Fruit fly (Drosophila melanogaster) whole organism, embryonic: ENCODE measurements around the gene His3.3A.
A peak's percentile ranks its signal among the peaks of the same experiment; 100 is the strongest.

Experiments
- CG10267 ChIP-seq: fragments of 200-800 bp; sonication (Bioruptor generic); optimal IDR thresholded peaks from 2 replicates; lab custom pipeline; 2018; ENCODE audit warnings: missing biosample characterization, mild to moderate bottlenecking, missing genetic modification characterization, moderate library complexity
- CG10565 ChIP-seq: fragments of 200-800 bp; sonication (Bioruptor generic); optimal IDR thresholded peaks from 3 replicates; lab custom pipeline; 2016; ENCODE audit warnings: missing biosample characterization, mild to moderate bottlenecking, missing genetic modification characterization
- CG10959 ChIP-seq: fragments of 200-800 bp; sonication (Bioruptor generic); IDR thresholded peaks from 2 replicates; pipeline ENCODE4 v1.3.6; 2022; ENCODE audit warnings: missing biosample characterization, missing genetic modification characterization
- CG11093 ChIP-seq: fragments of 200-800 bp; sonication (Bioruptor generic); IDR thresholded peaks from 3 replicates; pipeline ENCODE4 v1.3.6; 2022; ENCODE audit warnings: missing biosample characterization, missing genetic modification characterization
- CG11696 ChIP-seq: fragments of 200-800 bp; sonication (Bioruptor generic); IDR thresholded peaks from 2 replicates; pipeline ENCODE4 v1.3.6; 2022; ENCODE audit warnings: missing biosample characterization, missing genetic modification characterization
- CG1233 ChIP-seq: fragments of 200-800 bp; sonication (Bioruptor generic); optimal IDR thresholded peaks from 4 replicates; lab custom pipeline; 2018; ENCODE audit warnings: missing biosample characterization, mild to moderate bottlenecking, missing genetic modification characterization
- CG13624 ChIP-seq: fragments of 200-800 bp; sonication (Bioruptor generic); optimal IDR thresholded peaks from 2 replicates; lab custom pipeline; 2016; ENCODE audit warnings: missing biosample characterization, missing genetic modification characterization
- CG15696 ChIP-seq: fragments of 200-800 bp; sonication (Bioruptor generic); optimal IDR thresholded peaks from 2 replicates; lab custom pipeline; 2019; ENCODE audit warnings: missing biosample characterization, mild to moderate bottlenecking, missing genetic modification characterization, moderate library complexity
- CG16779 ChIP-seq: fragments of 200-800 bp; sonication (Bioruptor generic); IDR thresholded peaks from 2 replicates; pipeline ENCODE4 v1.3.6; 2022; ENCODE audit warnings: missing biosample characterization, missing genetic modification characterization
- CG17912 ChIP-seq: fragments of 200-800 bp; sonication (Bioruptor generic); optimal IDR thresholded peaks from 2 replicates; lab custom pipeline; 2018; ENCODE audit warnings: missing biosample characterization, mild to moderate bottlenecking, missing genetic modification characterization
- CG18011 ChIP-seq: fragments of 200-800 bp; sonication (Bioruptor generic); optimal IDR thresholded peaks from 2 replicates; lab custom pipeline; 2017; ENCODE audit warnings: missing biosample characterization, missing genetic modification characterization, mild to moderate bottlenecking, moderate library complexity, missing genotype
- CG2199 ChIP-seq: fragments of 200-800 bp; sonication (Bioruptor generic); IDR thresholded peaks from 3 replicates; pipeline ENCODE4 v1.3.6; 2022; ENCODE audit warnings: missing biosample characterization, missing genetic modification characterization
- CG30403 ChIP-seq: fragments of 200-800 bp; sonication (Bioruptor generic); optimal IDR thresholded peaks from 3 replicates; lab custom pipeline; 2016; ENCODE audit warnings: missing biosample characterization, missing genetic modification characterization
- CG31388 ChIP-seq: fragments of 200-800 bp; sonication (Bioruptor generic); optimal IDR thresholded peaks from 2 replicates; lab custom pipeline; 2016; ENCODE audit warnings: missing biosample characterization, missing genetic modification characterization
- CG33557 ChIP-seq: fragments of 200-800 bp; sonication (Bioruptor generic); optimal IDR thresholded peaks from 2 replicates; lab custom pipeline; 2019; ENCODE audit warnings: missing biosample characterization, mild to moderate bottlenecking, missing genetic modification characterization, moderate library complexity
- CG42726 ChIP-seq: fragments of 200-800 bp; sonication (Bioruptor generic); IDR thresholded peaks from 2 replicates; pipeline ENCODE4 v1.3.6; 2022; ENCODE audit warnings: missing biosample characterization, missing genetic modification characterization; ENCODE audit not compliant: partially characterized antibody
- CG5180 ChIP-seq: fragments of 200-800 bp; sonication (Bioruptor generic); optimal IDR thresholded peaks from 3 replicates; lab custom pipeline; 2017; ENCODE audit warnings: missing biosample characterization, missing genetic modification characterization, mild to moderate bottlenecking, moderate library complexity, missing genetic modification reagents
- CG5953 ChIP-seq: fragments of 200-800 bp; sonication (Bioruptor generic); IDR thresholded peaks from 2 replicates; pipeline ENCODE4 v1.3.6; 2022; ENCODE audit warnings: missing biosample characterization, missing genetic modification characterization
- CG8944 ChIP-seq: fragments of 200-800 bp; sonication (Bioruptor generic); optimal IDR thresholded peaks from 3 replicates; lab custom pipeline; 2016; ENCODE audit warnings: missing biosample characterization, missing genetic modification characterization
- CTCF ChIP-seq: fragments of 200-800 bp; sonication (Bioruptor generic); optimal IDR thresholded peaks from 2 replicates; lab custom pipeline; 2017; ENCODE audit warnings: missing biosample characterization, mild to moderate bottlenecking, missing genetic modification characterization, moderate library complexity
- Gsc ChIP-seq: fragments of 200-800 bp; sonication (Bioruptor generic); IDR thresholded peaks from 2 replicates; pipeline ENCODE4 v1.3.6; 2022; ENCODE audit warnings: missing biosample characterization, missing genetic modification characterization
- HLHmδ ChIP-seq: fragments of 200-800 bp; sonication (Bioruptor generic); optimal IDR thresholded peaks from 2 replicates; lab custom pipeline; 2018; ENCODE audit warnings: missing biosample characterization, mild to moderate bottlenecking, missing genetic modification characterization, moderate library complexity
- HmgZ ChIP-seq: fragments of 200-800 bp; sonication (Bioruptor generic); optimal IDR thresholded peaks from 2 replicates; lab custom pipeline; 2018; ENCODE audit warnings: missing biosample characterization, mild to moderate bottlenecking, missing genetic modification characterization
- MBD-R2 ChIP-seq: fragments of 200-800 bp; sonication (Bioruptor generic); IDR thresholded peaks from 2 replicates; pipeline ENCODE4 v1.3.6; 2022; ENCODE audit warnings: missing biosample characterization, missing genetic modification characterization
- NC2β ChIP-seq: fragments of 200-800 bp; sonication (Bioruptor generic); optimal IDR thresholded peaks from 2 replicates; lab custom pipeline; 2016; ENCODE audit warnings: missing biosample characterization, missing genetic modification characterization
- NfI ChIP-seq: fragments of 200-800 bp; sonication (Bioruptor generic); optimal IDR thresholded peaks from 3 replicates; lab custom pipeline; 2018; ENCODE audit warnings: missing biosample characterization, mild to moderate bottlenecking, missing genetic modification characterization, moderate library complexity
- Oli ChIP-seq: fragments of 200-800 bp; sonication (Bioruptor generic); optimal IDR thresholded peaks from 2 replicates; lab custom pipeline; 2018; ENCODE audit warnings: missing biosample characterization, mild to moderate bottlenecking, missing genetic modification characterization, moderate library complexity
- Opbp ChIP-seq: fragments of 200-800 bp; sonication (Bioruptor generic); IDR thresholded peaks from 3 replicates; pipeline ENCODE4 v1.3.6; 2022; ENCODE audit warnings: missing biosample characterization, missing genetic modification characterization; ENCODE audit not compliant: partially characterized antibody
- Pdp1 ChIP-seq, 2 experiments: fragments of 200-800 bp; sonication (Bioruptor generic); optimal IDR thresholded peaks; 3 replicates each; lab custom pipeline; 2016; ENCODE audit warnings: missing biosample characterization in 2 of 2, missing genetic modification characterization in 2 of 2, mild to moderate bottlenecking in 1 of 2, moderate library complexity in 1 of 2
- Rx ChIP-seq: fragments of 200-800 bp; sonication (Bioruptor generic); IDR thresholded peaks from 2 replicates; pipeline ENCODE4 v1.3.6; 2022; ENCODE audit warnings: missing biosample characterization, missing genetic modification characterization
- Sin3A ChIP-seq: fragments of >200 bp; optimal IDR thresholded peaks from 2 replicates; lab custom pipeline; 2018
- Tbp ChIP-seq: fragments of >200 bp; optimal IDR thresholded peaks from 2 replicates; lab custom pipeline; 2018; ENCODE audit warnings: missing biosample characterization, missing genetic modification characterization
- YL-1 ChIP-seq: fragments of 200-800 bp; sonication (Bioruptor generic); optimal IDR thresholded peaks from 3 replicates; lab custom pipeline; 2017; ENCODE audit warnings: missing biosample characterization, mild to moderate bottlenecking, missing genetic modification characterization
- al ChIP-seq: fragments of 200-800 bp; sonication (Bioruptor generic); IDR thresholded peaks from 2 replicates; pipeline ENCODE4 v1.3.6; 2022; ENCODE audit warnings: missing biosample characterization, missing genetic modification characterization
- ash1 ChIP-seq: fragments of 200-800 bp; sonication (Bioruptor generic); optimal IDR thresholded peaks from 2 replicates; lab custom pipeline; 2018; ENCODE audit warnings: missing biosample characterization, mild to moderate bottlenecking, missing genetic modification characterization
- chinmo ChIP-seq: fragments of 200-800 bp; sonication (Bioruptor generic); IDR thresholded peaks from 4 replicates; pipeline ENCODE4 v1.3.6; 2022; ENCODE audit warnings: missing biosample characterization, missing genetic modification characterization; ENCODE audit not compliant: partially characterized antibody
- ems ChIP-seq: fragments of 200-800 bp; sonication (Bioruptor generic); optimal IDR thresholded peaks from 3 replicates; lab custom pipeline; 2016; ENCODE audit warnings: missing biosample characterization, missing genetic modification characterization
- fru ChIP-seq: fragments of >200 bp; optimal IDR thresholded peaks from 2 replicates; lab custom pipeline; 2017
- gcm ChIP-seq: fragments of 200-800 bp; sonication (Bioruptor generic); optimal IDR thresholded peaks from 2 replicates; lab custom pipeline; 2019; ENCODE audit warnings: missing biosample characterization, mild to moderate bottlenecking, missing genetic modification characterization, moderate library complexity
- jigr1 ChIP-seq: fragments of 200-800 bp; sonication (Bioruptor generic); IDR thresholded peaks from 3 replicates; pipeline ENCODE4 v1.3.6; 2022; ENCODE audit warnings: missing biosample characterization, missing genetic modification characterization
- lola ChIP-seq, 3 experiments: fragments of >200 bp in 2 of 3; fragments of 200-800 bp in 1 of 3; sonication (Bioruptor generic) in 1 of 3; optimal IDR thresholded peaks; 2 replicates each; lab custom pipeline; 2017 to 2019; ENCODE audit warnings: missing biosample characterization in 3 of 3, missing genetic modification characterization in 3 of 3, mild to moderate bottlenecking in 1 of 3, moderate library complexity in 1 of 3
- mirr ChIP-seq: fragments of 200-800 bp; sonication (Bioruptor generic); optimal IDR thresholded peaks from 3 replicates; lab custom pipeline; 2018; ENCODE audit warnings: missing biosample characterization, mild to moderate bottlenecking, missing genetic modification characterization
- nmo ChIP-seq: fragments of 200-800 bp; sonication (Bioruptor generic); optimal IDR thresholded peaks from 2 replicates; lab custom pipeline; 2018; ENCODE audit warnings: missing biosample characterization, mild to moderate bottlenecking, missing genetic modification characterization, moderate library complexity
- org-1 ChIP-seq: fragments of 200-800 bp; sonication (Bioruptor generic); optimal IDR thresholded peaks from 2 replicates; lab custom pipeline; 2017; ENCODE audit warnings: missing biosample characterization, missing genetic modification characterization
- prd ChIP-seq, 3 experiments: fragments of >200 bp in 2 of 3; fragments of 200-800 bp in 1 of 3; sonication (Bioruptor generic) in 1 of 3; optimal IDR thresholded peaks in 2 of 3; IDR thresholded peaks in 1 of 3; 2 replicates in 2 of 3; 3 replicates in 1 of 3; pipeline versions ENCODE4 v1.3.6 to Lab custom; 2017 to 2022; ENCODE audit warnings: missing biosample characterization in 1 of 3, missing genetic modification characterization in 1 of 3
- ranshi ChIP-seq: fragments of 200-800 bp; sonication (Bioruptor generic); IDR thresholded peaks from 2 replicates; pipeline ENCODE4 v1.3.6; 2022; ENCODE audit warnings: missing biosample characterization, missing genetic modification characterization
- sens-2 ChIP-seq: fragments of 200-800 bp; sonication (Bioruptor generic); IDR thresholded peaks from 2 replicates; pipeline ENCODE4 v1.3.6; 2022; ENCODE audit warnings: missing biosample characterization, missing genetic modification characterization
- slp2 ChIP-seq: fragments of 200-800 bp; sonication (Bioruptor generic); optimal IDR thresholded peaks from 2 replicates; lab custom pipeline; 2016; ENCODE audit warnings: missing biosample characterization, missing genetic modification characterization
- stc ChIP-seq: fragments of 200-800 bp; sonication (Bioruptor generic); IDR thresholded peaks from 2 replicates; pipeline ENCODE4 v1.3.6; 2022; ENCODE audit warnings: missing biosample characterization, missing genetic modification characterization
- tin ChIP-seq: fragments of 200-800 bp; sonication (Bioruptor generic); optimal IDR thresholded peaks from 3 replicates; lab custom pipeline; 2016; ENCODE audit warnings: missing biosample characterization, missing genetic modification characterization
- toy ChIP-seq: fragments of 200-800 bp; sonication (Bioruptor generic); IDR thresholded peaks from 2 replicates; pipeline ENCODE4 v1.3.6; 2022; ENCODE audit warnings: missing biosample characterization, missing genetic modification characterization
- ttk ChIP-seq: fragments of 200-800 bp; sonication (Bioruptor generic); IDR thresholded peaks from 2 replicates; pipeline ENCODE4 v2.1.2; 2022; ENCODE audit warnings: missing biosample characterization, missing genetic modification characterization
- z ChIP-seq: fragments of 200-800 bp; sonication (Bioruptor generic); IDR thresholded peaks from 3 replicates; pipeline ENCODE4 v1.3.6; 2022; ENCODE audit warnings: missing biosample characterization, missing genetic modification characterization

His3.3A gene

dm6 chr2L:5096222-5096621, 41.4 kb downstream of the His3.3A start, which contains the start of gene CG4230 (continued):
- TF ChIP-seq z (GFP tag; lab: Robert Waterston, UW), result no peak
- TF ChIP-seq CG16779 (GFP tag; lab: Robert Waterston, UW), result no peak
- no peak for TF ChIP-seq Pdp1 (GFP tag; optimal IDR thresholded peaks at IDR 0.05; lab: Kevin White, UChicago)
- no peak for TF ChIP-seq CG33557 (GFP tag; lab: Kevin White, UChicago)
- TF ChIP-seq MBD-R2 (GFP tag; lab: Robert Waterston, UW), result peak; percentile 83
- TF ChIP-seq mirr (GFP tag; lab: Kevin White, UChicago), result no peak
- TF ChIP-seq Tbp, result no peak
- TF ChIP-seq CG13624 (GFP tag; lab: Kevin White, UChicago), result no peak
- TF ChIP-seq HmgZ (tag; lab: Kevin White, UChicago), result peak; percentile 30
- no peak for TF ChIP-seq ash1 (GFP tag; lab: Kevin White, UChicago)
- TF ChIP-seq al (GFP tag; lab: Robert Waterston, UW), result no peak
- no peak for TF ChIP-seq CG11696 (GFP tag; lab: Robert Waterston, UW)
- TF ChIP-seq YL-1 (GFP tag; lab: Kevin White, UChicago), result peak; percentile 40
- no peak for TF ChIP-seq ranshi
- TF ChIP-seq CG15696 (tag; lab: Kevin White, UChicago), result no peak
- TF ChIP-seq NfI, result no peak
- TF ChIP-seq gcm (GFP tag; lab: Kevin White, UChicago), result no peak
- TF ChIP-seq Oli (tag; lab: Kevin White, UChicago), result no peak
- no peak for TF ChIP-seq tin (GFP tag; lab: Kevin White, UChicago)
- peak; percentile 54 for TF ChIP-seq CTCF (GFP tag; lab: Kevin White, UChicago)
- TF ChIP-seq CG2199 (GFP tag; lab: Robert Waterston, UW), result no peak
- TF ChIP-seq CG18011 (GFP tag; lab: Kevin White, UChicago), result no peak
- TF ChIP-seq CG17912, result no peak
- TF ChIP-seq jigr1 (GFP tag; lab: Robert Waterston, UW), result no peak
- TF ChIP-seq CG10959 (GFP tag; lab: Robert Waterston, UW), result no peak
- TF ChIP-seq CG5180 (GFP tag; lab: Kevin White, UChicago), result no peak
- no peak for TF ChIP-seq CG1233 (GFP tag; lab: Kevin White, UChicago)
- TF ChIP-seq CG10565 (GFP tag; lab: Kevin White, UChicago), result no peak
- TF ChIP-seq Sin3A (lab: Kevin White, UChicago), result no peak
- TF ChIP-seq ttk (GFP tag; lab: Robert Waterston, UW), result no peak
- TF ChIP-seq stc (GFP tag; lab: Robert Waterston, UW), result no peak
- no peak for TF ChIP-seq Gsc
- TF ChIP-seq CG8944, result no peak
- no peak for TF ChIP-seq lola (GFP tag; optimal IDR thresholded peaks at IDR 0.05; lab: Kevin White, UChicago)
- TF ChIP-seq slp2 (GFP tag; lab: Kevin White, UChicago), result no peak
- TF ChIP-seq CG10267 (tag; lab: Kevin White, UChicago), result peak; percentile 17
- TF ChIP-seq NC2β (GFP tag; lab: Kevin White, UChicago), result no peak
- no peak for TF ChIP-seq CG5953 (GFP tag; lab: Robert Waterston, UW)
- peak; percentile 48; the same call in 1 of the 2 replicates for TF ChIP-seq CG42726 (GFP tag; lab: Robert Waterston, UW)
- TF ChIP-seq Rx (GFP tag; lab: Robert Waterston, UW), result no peak
- TF ChIP-seq sens-2, result no peak
- no peak for TF ChIP-seq toy (GFP tag; lab: Robert Waterston, UW)
- no peak for TF ChIP-seq ems (GFP tag; lab: Kevin White, UChicago)
- peak; percentile 1 for TF ChIP-seq nmo (GFP tag; lab: Kevin White, UChicago)
- TF ChIP-seq prd (optimal IDR thresholded peaks at IDR 0.05; lab: Kevin White, UChicago), result no peak
- TF ChIP-seq prd (GFP tag; IDR thresholded peaks at IDR 0.05; lab: Robert Waterston, UW), result no peak
- TF ChIP-seq CG30403 (GFP tag; lab: Kevin White, UChicago), result no peak
- TF ChIP-seq HLHmδ (GFP tag; lab: Kevin White, UChicago), result no peak
- no peak for TF ChIP-seq CG31388
- TF ChIP-seq fru, result no peak
- 0 out of 4 replicates have a peak, but pooled peaks have one; percentile 14 for TF ChIP-seq chinmo (GFP tag; lab: Robert Waterston, UW)
- no peak for TF ChIP-seq CG11093 (GFP tag; lab: Robert Waterston, UW)
- TF ChIP-seq org-1 (GFP tag; lab: Kevin White, UChicago), result no peak
- TF ChIP-seq Opbp, result peak; percentile 87
